Fruit fly (Drosophila melanogaster) whole organism, prepupa: ENCODE results near the gene CG4213.

Experiments
- CG10631 ChIP-seq: fragments of 200-800 bp; sonication (Bioruptor generic); optimal IDR thresholded peaks from 2 replicates; lab custom pipeline; 2016; ENCODE audit warnings: missing biosample characterization, missing genetic modification characterization
- CG11762 ChIP-seq: fragments of 200-800 bp; sonication (Bioruptor generic); optimal IDR thresholded peaks from 3 replicates; lab custom pipeline; 2016; ENCODE audit warnings: missing biosample characterization, missing genetic modification characterization; ENCODE audit not compliant: insufficient read depth
- CG15336 ChIP-seq: fragments of 200-800 bp; sonication (Bioruptor generic); IDR thresholded peaks from 2 replicates; pipeline ENCODE4 v1.3.6; 2022; ENCODE audit warnings: missing biosample characterization, missing genetic modification characterization
- CG1621 ChIP-seq: fragments of 200-800 bp; sonication (Bioruptor generic); optimal IDR thresholded peaks from 3 replicates; lab custom pipeline; 2018; ENCODE audit warnings: missing biosample characterization, mild to moderate bottlenecking, missing genetic modification characterization
- CG16779 ChIP-seq: fragments of 200-800 bp; sonication (Bioruptor generic); optimal IDR thresholded peaks from 3 replicates; lab custom pipeline; 2017; ENCODE audit warnings: missing biosample characterization, mild to moderate bottlenecking, missing genetic modification characterization
- CG34406 ChIP-seq: fragments of 200-800 bp; sonication (Bioruptor generic); optimal IDR thresholded peaks from 3 replicates; lab custom pipeline; 2016; ENCODE audit warnings: missing biosample characterization, missing genetic modification characterization
- CG6163 ChIP-seq: fragments of 200-800 bp; sonication (Bioruptor generic); IDR thresholded peaks from 3 replicates; pipeline ENCODE4 v1.3.6; 2022; ENCODE audit warnings: missing biosample characterization, missing genetic modification characterization
- CG6792 ChIP-seq: fragments of 200-800 bp; sonication (Bioruptor generic); optimal IDR thresholded peaks from 3 replicates; lab custom pipeline; 2016; ENCODE audit warnings: missing biosample characterization, missing genetic modification characterization
- CG7368 ChIP-seq: fragments of 200-800 bp; sonication (Bioruptor generic); optimal IDR thresholded peaks from 3 replicates; lab custom pipeline; 2016; ENCODE audit warnings: missing biosample characterization, missing genetic modification characterization
- CG8632 ChIP-seq: fragments of 200-800 bp; sonication (Bioruptor generic); optimal IDR thresholded peaks from 3 replicates; lab custom pipeline; 2016; ENCODE audit warnings: missing biosample characterization, missing genetic modification characterization
- Eip78C ChIP-seq: fragments of 200-800 bp; sonication (Bioruptor generic); peaks from one replicate; lab custom pipeline; 2016; ENCODE audit warnings: missing biosample characterization, missing genetic modification characterization
- Hr38 ChIP-seq: sonication (Bioruptor generic); optimal IDR thresholded peaks from 2 replicates; lab custom pipeline; 2016; ENCODE audit warnings: missing biosample characterization, missing genetic modification characterization
- OdsH ChIP-seq: fragments of 200-800 bp; sonication (Bioruptor generic); optimal IDR thresholded peaks from 3 replicates; lab custom pipeline; 2016; ENCODE audit warnings: missing biosample characterization, missing genetic modification characterization
- Sox14 ChIP-seq: fragments of 200-800 bp; sonication (Bioruptor generic); optimal IDR thresholded peaks from 3 replicates; lab custom pipeline; 2016; ENCODE audit warnings: missing biosample characterization, missing genetic modification characterization
- acj6 ChIP-seq: fragments of 200-800 bp; sonication (Bioruptor generic); optimal IDR thresholded peaks from 3 replicates; lab custom pipeline; 2016; ENCODE audit warnings: missing biosample characterization, missing genetic modification characterization
- dac ChIP-seq: fragments of 200-800 bp; sonication (Bioruptor generic); optimal IDR thresholded peaks from 2 replicates; lab custom pipeline; 2017; ENCODE audit warnings: missing biosample characterization, mild to moderate bottlenecking, missing genetic modification characterization
- dsx ChIP-seq: fragments of 200-800 bp; optimal IDR thresholded peaks from 3 replicates; lab custom pipeline; 2019; ENCODE audit warnings: missing biosample characterization, mild to moderate bottlenecking, missing genetic modification characterization, moderate library complexity; ENCODE audit not compliant: poor library complexity, severe bottlenecking
- eg ChIP-seq: fragments of 200-800 bp; sonication (Bioruptor generic); IDR thresholded peaks from 3 replicates; pipeline ENCODE4 v1.3.6; 2022; ENCODE audit warnings: missing biosample characterization, missing genetic modification characterization
- esn ChIP-seq: fragments of 200-800 bp; sonication (Bioruptor generic); optimal IDR thresholded peaks from 2 replicates; lab custom pipeline; 2016; ENCODE audit warnings: missing biosample characterization, mild to moderate bottlenecking, missing genetic modification characterization, moderate library complexity
- fd59A ChIP-seq: fragments of 200-800 bp; sonication (Bioruptor generic); optimal IDR thresholded peaks from 2 replicates; lab custom pipeline; 2017; ENCODE audit warnings: missing biosample characterization, mild to moderate bottlenecking, missing genetic modification characterization, missing genetic modification reagents
- fd85E ChIP-seq: fragments of 200-800 bp; sonication (Bioruptor generic); optimal IDR thresholded peaks from 3 replicates; lab custom pipeline; 2016; ENCODE audit warnings: missing biosample characterization, missing genetic modification characterization
- fkh ChIP-seq: fragments of 200-800 bp; sonication (Bioruptor generic); optimal IDR thresholded peaks from 3 replicates; lab custom pipeline; 2017; ENCODE audit warnings: missing biosample characterization, mild to moderate bottlenecking, missing genetic modification characterization, moderate library complexity
- lz ChIP-seq: fragments of 200-800 bp; sonication (Bioruptor generic); optimal IDR thresholded peaks from 3 replicates; lab custom pipeline; 2016; ENCODE audit warnings: missing biosample characterization, missing genetic modification characterization
- net ChIP-seq: fragments of 200-800 bp; sonication (Bioruptor generic); optimal IDR thresholded peaks from 3 replicates; lab custom pipeline; 2016; ENCODE audit warnings: missing biosample characterization, missing genetic modification characterization
- pdm3 ChIP-seq: fragments of 200-800 bp; sonication (Bioruptor generic); optimal IDR thresholded peaks from 3 replicates; lab custom pipeline; 2016; ENCODE audit warnings: missing biosample characterization, missing genetic modification characterization
- salr ChIP-seq, 2 experiments: fragments of 200-800 bp; sonication (Bioruptor generic); optimal IDR thresholded peaks; 3 replicates each; lab custom pipeline; 2016 to 2018; ENCODE audit warnings: missing biosample characterization in 2 of 2, missing genetic modification characterization in 2 of 2, mild to moderate bottlenecking in 1 of 2
- svp ChIP-seq: fragments of 200-800 bp; sonication (Bioruptor generic); peaks from one replicate; lab custom pipeline; 2016; ENCODE audit warnings: missing biosample characterization, missing genetic modification characterization
- topi ChIP-seq: fragments of 200-800 bp; sonication (Bioruptor generic); optimal IDR thresholded peaks from 3 replicates; lab custom pipeline; 2016; ENCODE audit warnings: missing biosample characterization, missing genetic modification characterization
- vri ChIP-seq: fragments of 200-800 bp; sonication (Bioruptor generic); optimal IDR thresholded peaks from 3 replicates; lab custom pipeline; 2016; ENCODE audit warnings: missing biosample characterization, mild to moderate bottlenecking, missing genetic modification characterization

Gene CG4213

DNA sequence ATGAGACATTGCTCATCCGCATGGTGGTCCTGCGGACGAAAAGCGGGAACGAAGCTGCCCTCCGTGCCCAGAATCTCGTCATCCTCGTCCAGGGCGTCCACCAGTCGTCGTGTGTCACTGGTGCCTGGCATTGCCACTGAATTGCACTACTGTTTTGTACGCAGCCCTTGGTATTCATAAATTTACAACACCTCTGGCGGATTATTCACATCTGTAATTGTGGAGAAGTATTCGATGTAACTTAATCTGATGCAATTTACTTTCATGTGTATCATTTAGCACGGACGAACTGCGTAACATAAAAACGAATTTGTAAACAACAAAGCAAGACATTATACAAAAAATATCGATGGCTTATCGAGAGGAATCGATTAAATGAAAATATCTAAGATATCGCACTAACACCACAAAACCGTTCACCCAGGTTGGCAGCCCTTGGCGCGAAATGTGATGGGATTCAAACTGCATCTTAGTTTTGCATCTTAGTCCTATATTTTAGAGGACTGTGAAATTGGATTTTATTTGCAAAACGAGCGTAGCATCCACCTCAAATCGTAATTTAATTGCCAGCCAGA, 44.4 kb downstream of the CG4213 start, which contains the start of gene Ent1:
Gene Ent1 (minus strand): TSS at position 319 of the 575 bp plus-strand sequence.
- peak; percentile 13 for TF ChIP-seq Eip78C
- peak; percentile 52 for TF ChIP-seq fkh (GFP tag; lab: Kevin White, UChicago)
- no peak for TF ChIP-seq CG11762 (GFP tag; lab: Kevin White, UChicago)
- no peak for TF ChIP-seq OdsH (GFP tag; lab: Kevin White, UChicago)
- peak; percentile 48 for TF ChIP-seq dsx (GFP tag; lab: Kevin White, UChicago)
- peak; percentile 74 for TF ChIP-seq Sox14 (GFP tag; lab: Kevin White, UChicago)
- peak; percentile 7 for TF ChIP-seq vri (GFP tag; lab: Kevin White, UChicago)
- TF ChIP-seq svp: peak; percentile 59

DNA sequence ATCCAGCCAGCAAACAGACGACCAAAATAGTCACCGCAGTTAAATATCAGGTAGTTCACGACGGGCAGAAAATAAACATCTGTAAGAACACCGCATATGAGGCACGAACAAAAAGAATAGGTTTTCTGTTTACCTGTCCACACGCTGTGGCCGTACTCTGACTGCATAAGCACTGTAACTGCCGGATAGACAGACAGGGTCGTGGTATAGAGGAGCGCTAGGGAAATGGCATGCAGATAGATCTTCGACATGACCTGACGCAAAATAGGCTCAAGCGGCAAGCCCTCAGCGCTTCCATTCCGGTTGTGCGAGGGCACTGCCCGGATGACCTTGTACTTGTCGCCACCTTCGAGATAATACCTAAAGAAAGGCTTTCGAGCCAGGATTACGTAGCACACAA, 45.8 kb downstream of the CG4213 start:
- no peak for TF ChIP-seq dac (GFP tag; lab: Kevin White, UChicago)
- no peak for TF ChIP-seq CG16779 (tag; lab: Kevin White, UChicago)
- no peak for TF ChIP-seq eg (GFP tag; lab: Robert Waterston, UW)
- TF ChIP-seq CG8632 (GFP tag; lab: Kevin White, UChicago): no peak
- no peak for TF ChIP-seq CG6163 (GFP tag; lab: Robert Waterston, UW)
- TF ChIP-seq CG15336: no peak
- TF ChIP-seq CG6792 (GFP tag; lab: Kevin White, UChicago): no peak
- no peak for TF ChIP-seq CG10631 (GFP tag; lab: Kevin White, UChicago)
- no peak for TF ChIP-seq lz (GFP tag; lab: Kevin White, UChicago)
- TF ChIP-seq topi (GFP tag; lab: Kevin White, UChicago): no peak
- no peak for TF ChIP-seq CG7368
- TF ChIP-seq acj6: no peak
- no peak for TF ChIP-seq CG34406
- TF ChIP-seq fd59A (GFP tag; lab: Kevin White, UChicago): no peak
- no peak for TF ChIP-seq esn (GFP tag; lab: Kevin White, UChicago)
- no peak for TF ChIP-seq net (GFP tag; lab: Kevin White, UChicago)
- TF ChIP-seq fd85E: no peak
- no peak for TF ChIP-seq pdm3
- no peak for TF ChIP-seq salr (GFP tag; optimal IDR thresholded peaks at IDR 0.05; lab: Kevin White, UChicago)

DNA sequence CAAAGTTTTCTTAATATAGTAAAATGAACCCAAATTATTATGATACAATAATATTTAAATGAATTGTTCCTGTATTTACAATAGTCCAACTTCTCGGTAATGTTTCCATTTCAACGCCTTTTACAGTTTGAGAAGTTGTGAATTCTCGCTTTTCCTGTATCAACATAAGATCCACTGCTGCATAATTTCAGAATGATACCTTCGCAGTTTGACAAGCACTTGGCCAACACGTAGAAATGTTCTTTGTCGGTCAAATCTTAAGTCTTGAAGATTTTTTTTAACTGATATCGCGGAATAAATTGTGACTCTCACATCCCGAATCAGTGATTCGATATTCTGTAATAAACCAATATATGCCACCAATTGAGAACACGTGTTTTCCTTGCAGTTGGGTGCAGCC, 54.4 kb downstream of the CG4213 start:
- no peak for TF ChIP-seq CG6163 (GFP tag; lab: Robert Waterston, UW)
- TF ChIP-seq acj6: no peak

DNA sequence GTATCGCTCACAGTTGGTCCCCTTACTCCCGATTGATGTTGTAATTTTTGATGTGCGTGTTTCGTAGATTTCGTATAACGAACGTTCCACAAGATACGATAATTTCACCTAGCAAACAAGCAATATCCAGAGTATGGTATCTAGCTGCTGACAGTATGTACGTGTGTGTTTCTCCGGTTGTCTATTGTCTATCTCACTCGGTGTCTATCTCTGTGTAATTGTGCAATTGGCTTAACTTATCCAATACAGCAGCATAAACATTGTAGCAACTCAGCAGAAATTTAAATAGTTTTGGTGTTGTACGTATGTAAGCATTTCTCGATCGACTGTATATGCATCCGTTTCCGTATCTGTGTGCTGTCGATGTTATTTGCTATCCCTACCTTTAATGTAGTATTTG, 55.2 kb downstream of the CG4213 start:
- TF ChIP-seq salr (GFP tag; optimal IDR thresholded peaks at IDR 0.05; lab: Kevin White, UChicago) (no peak), Hr38 (GFP tag; lab: Kevin White, UChicago) (no peak), CG1621 (tag; lab: Kevin White, UChicago) (no peak)
- TF ChIP-seq, all 60 proteins: peak for 0
